Fruit fly (Drosophila melanogaster) whole organism, embryonic: ENCODE results near the gene CG11263.

Experiments
- Atf6 ChIP-seq: fragments of 200-800 bp; sonication (Bioruptor generic); IDR thresholded peaks from 2 replicates; pipeline ENCODE4 v1.3.6; 2022; ENCODE audit warnings: missing biosample characterization, missing genetic modification characterization
- CG10209 ChIP-seq: fragments of 200-800 bp; sonication (Bioruptor generic); optimal IDR thresholded peaks from 3 replicates; lab custom pipeline; 2017; ENCODE audit warnings: missing biosample characterization, mild to moderate bottlenecking, missing genetic modification characterization, missing genetic modification reagents
- CG12071 ChIP-seq: fragments of 200-800 bp; sonication (Bioruptor generic); optimal IDR thresholded peaks from 3 replicates; lab custom pipeline; 2018; ENCODE audit warnings: missing biosample characterization, mild to moderate bottlenecking, missing genetic modification characterization
- CG12391 ChIP-seq: fragments of 200-800 bp; sonication (Bioruptor generic); optimal IDR thresholded peaks from 3 replicates; lab custom pipeline; 2018; ENCODE audit warnings: missing biosample characterization, mild to moderate bottlenecking, missing genetic modification characterization, moderate library complexity
- CG12942 ChIP-seq: fragments of 200-800 bp; sonication (Bioruptor generic); optimal IDR thresholded peaks from 3 replicates; lab custom pipeline; 2016; ENCODE audit warnings: missing biosample characterization, missing genetic modification characterization
- CG14860 ChIP-seq: fragments of 200-800 bp; sonication (Bioruptor generic); IDR thresholded peaks from 3 replicates; pipeline ENCODE4 v1.3.6; 2022; ENCODE audit warnings: missing biosample characterization, missing genetic modification characterization; ENCODE audit not compliant: partially characterized antibody
- CG15479 ChIP-seq: fragments of 200-800 bp; sonication (Bioruptor generic); optimal IDR thresholded peaks from 3 replicates; lab custom pipeline; 2019; ENCODE audit warnings: missing biosample characterization, mild to moderate bottlenecking, missing genetic modification characterization, moderate library complexity
- CG16863 ChIP-seq: fragments of 200-800 bp; sonication (Bioruptor generic); optimal IDR thresholded peaks from 3 replicates; lab custom pipeline; 2016; ENCODE audit warnings: missing biosample characterization, missing genetic modification characterization
- CG17568 ChIP-seq: fragments of 200-800 bp; sonication (Bioruptor generic); optimal IDR thresholded peaks from 2 replicates; lab custom pipeline; 2018; ENCODE audit warnings: missing biosample characterization, mild to moderate bottlenecking, missing genetic modification characterization, moderate library complexity
- CG17829 ChIP-seq: fragments of 200-800 bp; optimal IDR thresholded peaks from 2 replicates; lab custom pipeline; 2019; ENCODE audit warnings: missing biosample characterization, mild to moderate bottlenecking, missing genetic modification characterization, moderate library complexity
- CG18476 ChIP-seq: fragments of 200-800 bp; sonication (Bioruptor generic); optimal IDR thresholded peaks from 2 replicates; lab custom pipeline; 2016; ENCODE audit warnings: missing biosample characterization, mild to moderate bottlenecking, missing genetic modification characterization
- CG33557 ChIP-seq: fragments of 200-800 bp; sonication (Bioruptor generic); optimal IDR thresholded peaks from 2 replicates; lab custom pipeline; 2019; ENCODE audit warnings: missing biosample characterization, mild to moderate bottlenecking, missing genetic modification characterization, moderate library complexity
- CG3726 ChIP-seq: fragments of 200-800 bp; sonication (Bioruptor generic); IDR thresholded peaks from 3 replicates; pipeline ENCODE4, ENCODE4 v1.3.6; 2022; ENCODE audit warnings: missing biosample characterization, missing genetic modification characterization
- CG4360 ChIP-seq: fragments of 200-800 bp; sonication (Bioruptor generic); IDR thresholded peaks from 2 replicates; pipeline ENCODE4 v1.3.6; 2022; ENCODE audit warnings: missing biosample characterization, missing genetic modification characterization
- CG4424 ChIP-seq: fragments of 200-800 bp; sonication (Bioruptor generic); optimal IDR thresholded peaks from 3 replicates; lab custom pipeline; 2016; ENCODE audit warnings: missing biosample characterization, missing genetic modification characterization
- CG6272 ChIP-seq: fragments of 200-800 bp; sonication (Bioruptor generic); IDR thresholded peaks from 2 replicates; pipeline ENCODE4 v1.3.6; 2022; ENCODE audit warnings: missing biosample characterization, missing genetic modification characterization
- CG7786 ChIP-seq: fragments of 200-800 bp; sonication (Bioruptor generic); optimal IDR thresholded peaks from 2 replicates; lab custom pipeline; 2016; ENCODE audit warnings: missing biosample characterization, missing genetic modification characterization
- CG7839 ChIP-seq: fragments of 200-800 bp; sonication (Bioruptor generic); optimal IDR thresholded peaks from 3 replicates; lab custom pipeline; 2018; ENCODE audit warnings: missing biosample characterization, mild to moderate bottlenecking, missing genetic modification characterization, moderate library complexity
- CG8359 ChIP-seq: fragments of 200-800 bp; sonication (Bioruptor generic); optimal IDR thresholded peaks from 2 replicates; lab custom pipeline; 2017; ENCODE audit warnings: missing biosample characterization, mild to moderate bottlenecking, missing genetic modification characterization, borderline replicate concordance
- CG9215 ChIP-seq: fragments of 200-800 bp; sonication (Bioruptor generic); IDR thresholded peaks from 2 replicates; pipeline ENCODE4 v1.3.6; 2022; ENCODE audit warnings: missing biosample characterization, missing genetic modification characterization
- CHES-1-like ChIP-seq: fragments of 200-800 bp; sonication (Bioruptor generic); optimal IDR thresholded peaks from 2 replicates; lab custom pipeline; 2016; ENCODE audit warnings: missing biosample characterization, missing genetic modification characterization
- Dek ChIP-seq: fragments of 200-800 bp; sonication (Bioruptor generic); optimal IDR thresholded peaks from 3 replicates; lab custom pipeline; 2019; ENCODE audit warnings: missing biosample characterization, mild to moderate bottlenecking, missing genetic modification characterization, moderate library complexity
- Dfd ChIP-seq, 2 experiments: fragments of >200 bp; optimal IDR thresholded peaks; 2 replicates each; lab custom pipeline; 2017; ENCODE audit warnings: missing biosample characterization in 2 of 2, missing genetic modification characterization in 2 of 2
- Eip74EF ChIP-seq, 2 experiments: fragments of 200-800 bp in 1 of 2; fragments of >200 bp in 1 of 2; sonication (Bioruptor generic) in 1 of 2; optimal IDR thresholded peaks; 2 replicates each; lab custom pipeline; 2017 to 2019; ENCODE audit warnings: missing biosample characterization in 2 of 2, missing genetic modification characterization in 2 of 2, mild to moderate bottlenecking in 1 of 2, moderate library complexity in 1 of 2
- GATAe ChIP-seq: fragments of 200-800 bp; sonication (Bioruptor generic); conservative IDR thresholded peaks from 2 replicates; pipeline ENCODE4 v1.3.6; 2022; ENCODE audit warnings: missing biosample characterization, missing genetic modification characterization
- HLH3B ChIP-seq: fragments of 200-800 bp; sonication (Bioruptor generic); IDR thresholded peaks from 2 replicates; pipeline ENCODE4 v1.3.6; 2022; ENCODE audit warnings: missing biosample characterization, missing genetic modification characterization
- Med ChIP-seq: fragments of 200-800 bp; sonication (Bioruptor generic); peaks from one replicate; lab custom pipeline; 2016; ENCODE audit warnings: missing biosample characterization, missing genetic modification characterization, mild to moderate bottlenecking, inconsistent platforms, moderate library complexity
- Optix ChIP-seq: fragments of 200-800 bp; sonication (Bioruptor generic); IDR thresholded peaks from 3 replicates; pipeline ENCODE4 v1.3.6; 2022; ENCODE audit warnings: missing biosample characterization, missing genetic modification characterization
- Rfx ChIP-seq: fragments of 200-800 bp; sonication (Bioruptor generic); IDR thresholded peaks from 2 replicates; pipeline ENCODE4 v1.3.6; 2022; ENCODE audit warnings: missing biosample characterization, missing genetic modification characterization
- Stat92E ChIP-seq, 3 experiments: fragments of >200 bp in 2 of 3; fragments of 200-800 bp in 1 of 3; sonication (Bioruptor generic) in 1 of 3; optimal IDR thresholded peaks; 2 replicates each; lab custom pipeline; 2017 to 2019; ENCODE audit warnings: missing biosample characterization in 3 of 3, missing genetic modification characterization in 3 of 3, mild to moderate bottlenecking in 1 of 3, moderate library complexity in 1 of 3
- Xrp1 ChIP-seq: fragments of 200-800 bp; sonication (Bioruptor generic); IDR thresholded peaks from 2 replicates; pipeline ENCODE4 v1.3.6; 2022; ENCODE audit warnings: missing biosample characterization, missing genetic modification characterization
- ab ChIP-seq: fragments of 200-800 bp; sonication (Bioruptor generic); optimal IDR thresholded peaks from 2 replicates; lab custom pipeline; 2016; ENCODE audit warnings: missing biosample characterization, missing genetic modification characterization
- aop ChIP-seq: fragments of 200-800 bp; sonication (Bioruptor generic); IDR thresholded peaks from 2 replicates; pipeline ENCODE4 v1.3.6; 2022; ENCODE audit warnings: missing biosample characterization, missing genetic modification characterization
- bab2 ChIP-seq: fragments of 200-800 bp; sonication (Bioruptor generic); optimal IDR thresholded peaks from 2 replicates; lab custom pipeline; 2016; ENCODE audit warnings: missing biosample characterization, missing genetic modification characterization
- crp ChIP-seq, 2 experiments: fragments of 200-800 bp; sonication (Bioruptor generic); optimal IDR thresholded peaks; 2 replicates in 1 of 2; 3 replicates in 1 of 2; lab custom pipeline; 2017; ENCODE audit warnings: missing biosample characterization in 2 of 2, missing genetic modification characterization in 2 of 2, mild to moderate bottlenecking in 1 of 2, moderate library complexity in 1 of 2
- eyg ChIP-seq: fragments of 200-800 bp; sonication (Bioruptor generic); optimal IDR thresholded peaks from 3 replicates; lab custom pipeline; 2016; ENCODE audit warnings: missing biosample characterization, missing genetic modification characterization
- gfzf ChIP-seq: fragments of 200-800 bp; sonication (Bioruptor generic); optimal IDR thresholded peaks from 2 replicates; lab custom pipeline; 2016; ENCODE audit warnings: missing biosample characterization, mild to moderate bottlenecking, missing genetic modification characterization, moderate library complexity
- gsb ChIP-seq: fragments of 200-800 bp; sonication (Bioruptor generic); IDR thresholded peaks from 2 replicates; pipeline ENCODE4 v1.3.6; 2022; ENCODE audit warnings: missing biosample characterization, missing genetic modification characterization
- ind ChIP-seq: fragments of 200-800 bp; sonication (Bioruptor generic); optimal IDR thresholded peaks from 3 replicates; lab custom pipeline; 2016; ENCODE audit warnings: missing biosample characterization, missing genetic modification characterization
- ken ChIP-seq: fragments of 200-800 bp; sonication (Bioruptor generic); IDR thresholded peaks from 3 replicates; pipeline ENCODE4 v1.3.6; 2022; ENCODE audit warnings: missing biosample characterization, missing genetic modification characterization
- nom ChIP-seq: fragments of 200-800 bp; sonication (Bioruptor generic); optimal IDR thresholded peaks from 2 replicates; lab custom pipeline; 2017; ENCODE audit warnings: missing biosample characterization, missing genetic modification characterization, mild to moderate bottlenecking, moderate library complexity, missing genetic modification reagents
- pan ChIP-seq, 4 experiments: fragments of >200 bp in 3 of 4; fragments of 200-800 bp in 1 of 4; sonication (Bioruptor generic) in 1 of 4; optimal IDR thresholded peaks in 3 of 4; IDR thresholded peaks in 1 of 4; 2 replicates each; pipeline versions ENCODE4 v1.3.6 to Lab custom; 2017 to 2022; ENCODE audit warnings: missing biosample characterization in 2 of 4, missing genetic modification characterization in 2 of 4, mixed read lengths in 1 of 4
- pnt ChIP-seq: fragments of 200-800 bp; sonication (Bioruptor generic); optimal IDR thresholded peaks from 3 replicates; lab custom pipeline; 2016; ENCODE audit warnings: missing biosample characterization, missing genetic modification characterization
- prd ChIP-seq, 3 experiments: fragments of >200 bp in 2 of 3; fragments of 200-800 bp in 1 of 3; sonication (Bioruptor generic) in 1 of 3; optimal IDR thresholded peaks in 2 of 3; IDR thresholded peaks in 1 of 3; 2 replicates in 2 of 3; 3 replicates in 1 of 3; pipeline versions ENCODE4 v1.3.6 to Lab custom; 2017 to 2022; ENCODE audit warnings: missing biosample characterization in 1 of 3, missing genetic modification characterization in 1 of 3
- slbo ChIP-seq: fragments of 200-800 bp; sonication (Bioruptor generic); IDR thresholded peaks from 2 replicates; pipeline ENCODE4 v1.3.6; 2022; ENCODE audit warnings: missing biosample characterization, missing genetic modification characterization
- stwl ChIP-seq: fragments of 200-800 bp; sonication (Bioruptor generic); optimal IDR thresholded peaks from 3 replicates; lab custom pipeline; 2018; ENCODE audit warnings: missing biosample characterization, mild to moderate bottlenecking, missing genetic modification characterization, moderate library complexity
- twi ChIP-seq: fragments of 200-800 bp; optimal IDR thresholded peaks from 2 replicates; lab custom pipeline; 2019; ENCODE audit warnings: missing biosample characterization, mild to moderate bottlenecking, missing genetic modification characterization, moderate library complexity

The CG11263 gene

dm6 chr3L:13022854-13023560 lies 16.4 kb downstream of the CG11263 start, which contains the start of gene RpS12 (continued):
- TF ChIP-seq CG17568 (GFP tag; lab: Kevin White, UChicago) (peak; percentile 89), CG8359 (GFP tag; lab: Kevin White, UChicago) (peak; percentile 55), CG33557 (GFP tag; lab: Kevin White, UChicago) (peak; percentile 34), Atf6 (GFP tag; lab: Robert Waterston, UW) (peak; percentile 73), Rfx (peak; percentile 92), Optix (GFP tag; lab: Robert Waterston, UW) (peak; percentile 72), CG10209 (peak; percentile 79), crp (GFP tag; optimal IDR thresholded peaks at IDR 0.05; lab: Kevin White, UChicago) (peak in 1 of 2 experiments; percentile 34), Stat92E (GFP tag; optimal IDR thresholded peaks at IDR 0.05; lab: Kevin White, UChicago) (peak in 1 of 3 experiments; percentile 59), CG18476 (GFP tag; lab: Kevin White, UChicago) (no peak), CG6272 (GFP tag; lab: Robert Waterston, UW) (peak; percentile 71), GATAe (no peak), CG3726 (GFP tag; lab: Robert Waterston, UW) (0 out of 3 replicates have a peak, but pooled peaks have one; percentile 54), CG7786 (GFP tag; lab: Kevin White, UChicago) (peak; percentile 72), Dfd (GFP tag; optimal IDR thresholded peaks at IDR 0.05; lab: Kevin White, UChicago) (no peak), Med (peak; percentile 98), twi (tag; lab: Kevin White, UChicago) (peak; percentile 24), CG14860 (peak; percentile 49), HLH3B (GFP tag; lab: Robert Waterston, UW) (peak; percentile 60), gfzf (peak; percentile 18), CG9215 (GFP tag; lab: Robert Waterston, UW) (peak; percentile 60), gsb (GFP tag; lab: Robert Waterston, UW) (peak; percentile 50; the same call in 1 of the 2 replicates), Dek (tag; lab: Kevin White, UChicago) (peak; percentile 64), CG17829 (tag; lab: Kevin White, UChicago) (peak; percentile 35), bab2 (GFP tag; lab: Kevin White, UChicago) (peak; percentile 72), CG12391 (peak; percentile 73), Xrp1 (peak; percentile 23; the same call in 1 of the 2 replicates), eyg (GFP tag; lab: Kevin White, UChicago) (peak; percentile 71), ind (GFP tag; lab: Kevin White, UChicago) (peak; percentile 65), pan (optimal IDR thresholded peaks at IDR 0.05; lab: Kevin White, UChicago) (no peak), pan (GFP tag; optimal IDR thresholded peaks at IDR 0.05 in 1 of 2, IDR thresholded peaks at IDR 0.05 in 1 of 2) (peak in 1 of 2 experiments; percentile 67), Eip74EF (GFP tag; optimal IDR thresholded peaks at IDR 0.05; lab: Kevin White, UChicago) (peak in 1 of 2 experiments; percentile 48), nom (GFP tag; lab: Kevin White, UChicago) (peak; percentile 78), CG4424 (GFP tag; lab: Kevin White, UChicago) (peak; percentile 68), aop (GFP tag; lab: Robert Waterston, UW) (0 out of 2 replicates have a peak, but pooled peaks have one; percentile 47), CHES-1-like (peak; percentile 82), prd (optimal IDR thresholded peaks at IDR 0.05; lab: Kevin White, UChicago) (no peak), prd (GFP tag; IDR thresholded peaks at IDR 0.05; lab: Robert Waterston, UW) (peak; percentile 48; the same call in 2 of the 3 replicates), pnt (GFP tag; lab: Kevin White, UChicago) (peak; percentile 64), ken (GFP tag; lab: Robert Waterston, UW) (peak; percentile 76; the same call in 2 of the 3 replicates), CG12071 (GFP tag; lab: Kevin White, UChicago) (peak; percentile 87), CG4360 (GFP tag; lab: Robert Waterston, UW) (no peak), CG12942 (GFP tag; lab: Kevin White, UChicago) (peak; percentile 49), CG7839 (tag; lab: Kevin White, UChicago) (peak; percentile 70), ab (GFP tag; lab: Kevin White, UChicago) (peak; percentile 39), CG15479 (GFP tag; lab: Kevin White, UChicago) (no peak), CG16863 (GFP tag; lab: Kevin White, UChicago) (peak; percentile 35), stwl (peak; percentile 74), slbo (GFP tag; lab: Robert Waterston, UW) (peak; percentile 83)
